In the genomic region with DNA sequence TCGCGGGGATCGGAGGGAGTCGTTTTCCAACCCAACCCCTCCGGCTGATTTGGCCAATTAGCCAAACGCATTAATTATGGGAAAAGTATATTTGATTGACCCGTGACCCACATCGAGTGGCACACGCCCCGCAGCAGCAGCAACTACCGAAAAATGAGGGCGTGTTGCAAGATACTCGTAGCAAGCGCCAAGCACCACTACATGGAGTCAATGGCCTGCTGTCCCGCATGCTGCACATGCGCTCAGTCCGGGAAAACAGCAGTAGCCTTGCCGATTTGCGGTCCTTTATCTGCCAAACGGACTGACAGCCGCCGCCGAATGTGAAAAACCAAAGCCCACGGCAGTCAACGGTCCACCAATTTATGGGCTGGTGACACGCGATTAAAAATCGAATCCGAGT, we compare ENCODE assay signal across 2 fruit fly cellular contexts.
TF ChIP-seq lines count a peak whose summit lies in the region.

No protein-coding gene starts in this region.

- TF ChIP-seq CTCF in whole organism, embryonic (GFP tag; optimal IDR thresholded peaks at IDR 0.05; lab: Kevin White, UChicago), result no peak

TF ChIP-seq in whole organism, embryonic, 481 proteins besides CTCF, POLR2A, EP300 and RAD21:
- no peak for TF ChIP-seq Xrp1 (GFP tag; IDR thresholded peaks at IDR 0.05; lab: Robert Waterston, UW)
- TF ChIP-seq twi (tag; optimal IDR thresholded peaks at IDR 0.05; lab: Kevin White, UChicago), result peak; percentile 3
- no peak for TF ChIP-seq CG4617 (GFP tag; optimal IDR thresholded peaks at IDR 0.05; lab: Kevin White, UChicago; ENCODE audit: borderline replicate concordance)
- TF ChIP-seq Hey (tag; optimal IDR thresholded peaks at IDR 0.05; lab: Kevin White, UChicago), result no peak
- no peak for TF ChIP-seq Drgx (GFP tag; IDR thresholded peaks at IDR 0.05; lab: Robert Waterston, UW)
- TF ChIP-seq sens (GFP tag; lab: Kevin White, UChicago), result peak; percentile 72
- peak; percentile 14; the same call in 1 of the 2 replicates for TF ChIP-seq chm (GFP tag; IDR thresholded peaks at IDR 0.05; lab: Robert Waterston, UW)
- TF ChIP-seq CG17568 (GFP tag; optimal IDR thresholded peaks at IDR 0.05; lab: Kevin White, UChicago), result no peak
- TF ChIP-seq Ravus (GFP tag; IDR thresholded peaks at IDR 0.05; lab: Robert Waterston, UW), result no peak
- TF ChIP-seq gce (GFP tag; IDR thresholded peaks at IDR 0.05; lab: Robert Waterston, UW), result no peak
- peak; percentile 92 for TF ChIP-seq gcm (GFP tag; optimal IDR thresholded peaks at IDR 0.05; lab: Kevin White, UChicago)
- TF ChIP-seq grau (tag; optimal IDR thresholded peaks at IDR 0.05; lab: Kevin White, UChicago), result no peak

TF ChIP-seq in whole organism, pupa, 21 proteins besides CTCF, POLR2A, EP300 and RAD21:
- TF ChIP-seq CG8301 (tag; optimal IDR thresholded peaks at IDR 0.05; lab: Kevin White, UChicago), result no peak
- TF ChIP-seq EcR (GFP tag; optimal IDR thresholded peaks at IDR 0.05; lab: Kevin White, UChicago), result peak; percentile 2
